Worm (Caenorhabditis elegans): ENCODE data around the gene rsp-8.

Gene rsp-8

ce11 chrIII:11830522-11831489 lies 4.6 kb downstream of the rsp-8 start (continued):
- peak; percentile 56 for TF ChIP-seq php-3 (GFP tag; IDR thresholded peaks at IDR 0.05)
- peak; percentile 69 for TF ChIP-seq mdt-29 (GFP tag; IDR thresholded peaks at IDR 0.05)
- TF ChIP-seq hlh-30 (tag; optimal IDR thresholded peaks at IDR 0.05; ENCODE audit: insufficient read depth): no peak
- peak; percentile 73; the same call in 1 of the 2 replicates for TF ChIP-seq zfp-3 (GFP tag; conservative IDR thresholded peaks at IDR 0.05)
- TF ChIP-seq zfp-2 (tag; optimal IDR thresholded peaks at IDR 0.05): no peak
- no peak for TF ChIP-seq unc-39 (tag; optimal IDR thresholded peaks at IDR 0.05)
- TF ChIP-seq nhr-237 (tag; optimal IDR thresholded peaks at IDR 0.05): no peak
- TF ChIP-seq lin-39 (tag; optimal IDR thresholded peaks at IDR 0.05): no peak
- no peak for TF ChIP-seq nhr-102 (tag; optimal IDR thresholded peaks at IDR 0.05)
- TF ChIP-seq tra-1 (GFP tag; IDR thresholded peaks at IDR 0.05): peak; percentile 53; the same call in 1 of the 2 replicates
- peak; percentile 4 for TF ChIP-seq hlh-11 (tag; optimal IDR thresholded peaks at IDR 0.05)
- no peak for TF ChIP-seq ztf-11 (tag; optimal IDR thresholded peaks at IDR 0.05)
- no peak for TF ChIP-seq dpl-1 (GFP tag; optimal IDR thresholded peaks at IDR 0.05)
- no peak for TF ChIP-seq F37D6.2 (tag; optimal IDR thresholded peaks at IDR 0.05)
- TF ChIP-seq nhr-48 (tag; optimal IDR thresholded peaks at IDR 0.05): peak; percentile 2
- TF ChIP-seq snpc-4 (tag; optimal IDR thresholded peaks at IDR 0.05): no peak
- 0 out of 2 replicates have a peak, but pooled peaks have one; percentile 5 for TF ChIP-seq dmd-8 (GFP tag; IDR thresholded peaks at IDR 0.05)
- TF ChIP-seq sdz-12 (GFP tag; optimal IDR thresholded peaks at IDR 0.05): peak; percentile 32
- no peak for TF ChIP-seq nhr-25 (tag; optimal IDR thresholded peaks at IDR 0.05; ENCODE audit: borderline replicate concordance, insufficient read depth)
- TF ChIP-seq nhr-111 (GFP tag; optimal IDR thresholded peaks at IDR 0.05): peak; percentile 32
- no peak for TF ChIP-seq saeg-2 (GFP tag; IDR thresholded peaks at IDR 0.05)
- no peak for TF ChIP-seq ceh-44 (GFP tag; IDR thresholded peaks at IDR 0.05)
- TF ChIP-seq tag-97 (GFP tag; IDR thresholded peaks at IDR 0.05): no peak
- peak; percentile 77 for TF ChIP-seq aha-1 (tag)
- TF ChIP-seq daf-12 (tag; optimal IDR thresholded peaks at IDR 0.05): no peak
- TF ChIP-seq snpc-1.2 (GFP tag; IDR thresholded peaks at IDR 0.05): peak; percentile 69
- TF ChIP-seq nhr-10 (tag; optimal IDR thresholded peaks at IDR 0.05): no peak
- peak; percentile 38 for TF ChIP-seq mep-1 (tag; optimal IDR thresholded peaks at IDR 0.05)
- no peak for TF ChIP-seq mxl-2 (GFP tag; conservative IDR thresholded peaks at IDR 0.05)
- no peak for TF ChIP-seq nhr-41 (GFP tag; IDR thresholded peaks at IDR 0.05)
- TF ChIP-seq daf-16 (GFP tag; optimal IDR thresholded peaks at IDR 0.05): peak in 1 of 2 experiments; percentile 25
- peak; percentile 57 for TF ChIP-seq daf-16 (tag; optimal IDR thresholded peaks at IDR 0.05)
- TF ChIP-seq lim-7 (GFP tag; IDR thresholded peaks at IDR 0.05): peak; percentile 56
- peak; percentile 48; the same call in 1 of the 2 replicates for TF ChIP-seq arid-1 (GFP tag; conservative IDR thresholded peaks at IDR 0.05)
- peak; percentile 4 for TF ChIP-seq unc-130 (GFP tag; optimal IDR thresholded peaks at IDR 0.05)
- TF ChIP-seq lin-38 (GFP tag; IDR thresholded peaks at IDR 0.05): peak; percentile 53
- TF ChIP-seq ceh-82 (tag; optimal IDR thresholded peaks at IDR 0.05): no peak
- TF ChIP-seq egl-43 (GFP tag; IDR thresholded peaks at IDR 0.05): peak; percentile 76; the same call in 1 of the 2 replicates

ce11 chrIII:11833449-11833848 lies 7.2 kb downstream of the rsp-8 start:
- TF ChIP-seq set-16 (GFP tag; IDR thresholded peaks at IDR 0.05) (peak; percentile 64), Y105C5A.15 (GFP tag; IDR thresholded peaks at IDR 0.05) (no peak), zfp-2 (tag; optimal IDR thresholded peaks at IDR 0.05) (no peak), dmd-9 (GFP tag; IDR thresholded peaks at IDR 0.05) (no peak), ctbp-1 (GFP tag; IDR thresholded peaks at IDR 0.05) (no peak), nhr-11 (tag; optimal IDR thresholded peaks at IDR 0.05) (no peak)

Measured in whole organism, L4 larva.